Worm (Caenorhabditis elegans) whole organism, L2 larva: Measurements from ENCODE around the gene Y73F8A.35.

Experiments used
- egl-27 ChIP-seq: sonication (generic microtip); optimal IDR thresholded peaks from 3 replicates; lab custom pipeline; 2017; ENCODE audit warnings: missing biosample characterization, missing genetic modification reagents, missing genetic modification characterization
- elt-1 ChIP-seq: fragments of 150-350 bp; optimal IDR thresholded peaks from 2 replicates; lab custom pipeline; 2014; ENCODE audit warnings: missing biosample characterization, missing genetic modification characterization
- lin-11 ChIP-seq: fragments of 150-350 bp; sonication (generic microtip); optimal IDR thresholded peaks from 2 replicates; lab custom pipeline; 2014; ENCODE audit warnings: missing biosample characterization, missing genetic modification characterization, inconsistent platforms, mixed read lengths
- nhr-10 ChIP-seq: sonication (generic microtip); optimal IDR thresholded peaks from 2 replicates; lab custom pipeline; 2017; ENCODE audit warnings: missing biosample characterization, missing genetic modification characterization
- nhr-6 ChIP-seq: fragments of 150-350 bp; optimal IDR thresholded peaks from 2 replicates; lab custom pipeline; 2014; ENCODE audit warnings: missing biosample characterization, missing genetic modification characterization
- skn-1 ChIP-seq: sonication (generic microtip); optimal IDR thresholded peaks from 2 replicates; lab custom pipeline; 2017; ENCODE audit warnings: missing biosample characterization, missing genetic modification characterization
- unc-62 ChIP-seq: fragments of 150-350 bp; optimal IDR thresholded peaks from 2 replicates; lab custom pipeline; 2014; ENCODE audit warnings: missing biosample characterization, missing genetic modification reagents, missing genetic modification characterization

ce11 chrIV:15524923-15525322 is 14.8 kb downstream of the Y73F8A.35 start:
- TF ChIP-seq elt-1 (no peak), nhr-6 (tag; lab: Kevin White, UChicago) (no peak), nhr-10 (no peak), egl-27 (tag; lab: Kevin White, UChicago) (no peak), skn-1 (no peak), unc-62 (GFP tag; lab: Kevin White, UChicago) (no peak), lin-11 (no peak)
